Worm (Caenorhabditis elegans): ENCODE results near the gene srsx-14.
A peak's percentile ranks its signal among the peaks of the same experiment; 100 is the strongest.

srsx-14 gene

DNA sequence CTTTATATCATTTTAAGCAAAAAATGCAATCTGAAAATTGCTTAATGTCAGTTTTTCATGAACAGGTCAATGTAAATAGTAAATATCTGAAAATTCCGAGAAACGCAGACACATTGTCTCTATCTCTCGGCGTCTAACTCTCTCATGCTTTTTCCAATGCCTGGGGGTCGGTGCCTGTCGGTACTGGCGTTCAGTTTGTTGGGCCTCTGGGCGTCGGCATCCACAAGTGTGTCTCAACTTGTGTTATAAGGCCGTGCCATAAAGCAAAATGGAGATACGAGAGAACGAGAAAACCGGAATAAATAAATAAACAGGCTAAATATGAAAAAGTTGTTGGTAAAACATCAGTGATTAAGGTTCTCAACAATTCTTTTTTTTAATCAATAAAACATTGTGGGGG, 40.2 kb upstream of the srsx-14 start (continued):
- TF ChIP-seq ama-1 (optimal IDR thresholded peaks at IDR 0.05) (peak; percentile 81), skn-1 (tag; optimal IDR thresholded peaks at IDR 0.05) (no peak), zag-1 (tag; optimal IDR thresholded peaks at IDR 0.05) (no peak), elt-3 (tag; optimal IDR thresholded peaks at IDR 0.05) (no peak), lin-39 (tag; optimal IDR thresholded peaks at IDR 0.05) (peak; percentile 21), mdl-1 (tag; optimal IDR thresholded peaks at IDR 0.05) (no peak), pha-4 (tag; optimal IDR thresholded peaks at IDR 0.05) (peak; percentile 94), R02D3.7 (tag; optimal IDR thresholded peaks at IDR 0.05) (no peak), ztf-11 (tag; optimal IDR thresholded peaks at IDR 0.05) (no peak)

DNA sequence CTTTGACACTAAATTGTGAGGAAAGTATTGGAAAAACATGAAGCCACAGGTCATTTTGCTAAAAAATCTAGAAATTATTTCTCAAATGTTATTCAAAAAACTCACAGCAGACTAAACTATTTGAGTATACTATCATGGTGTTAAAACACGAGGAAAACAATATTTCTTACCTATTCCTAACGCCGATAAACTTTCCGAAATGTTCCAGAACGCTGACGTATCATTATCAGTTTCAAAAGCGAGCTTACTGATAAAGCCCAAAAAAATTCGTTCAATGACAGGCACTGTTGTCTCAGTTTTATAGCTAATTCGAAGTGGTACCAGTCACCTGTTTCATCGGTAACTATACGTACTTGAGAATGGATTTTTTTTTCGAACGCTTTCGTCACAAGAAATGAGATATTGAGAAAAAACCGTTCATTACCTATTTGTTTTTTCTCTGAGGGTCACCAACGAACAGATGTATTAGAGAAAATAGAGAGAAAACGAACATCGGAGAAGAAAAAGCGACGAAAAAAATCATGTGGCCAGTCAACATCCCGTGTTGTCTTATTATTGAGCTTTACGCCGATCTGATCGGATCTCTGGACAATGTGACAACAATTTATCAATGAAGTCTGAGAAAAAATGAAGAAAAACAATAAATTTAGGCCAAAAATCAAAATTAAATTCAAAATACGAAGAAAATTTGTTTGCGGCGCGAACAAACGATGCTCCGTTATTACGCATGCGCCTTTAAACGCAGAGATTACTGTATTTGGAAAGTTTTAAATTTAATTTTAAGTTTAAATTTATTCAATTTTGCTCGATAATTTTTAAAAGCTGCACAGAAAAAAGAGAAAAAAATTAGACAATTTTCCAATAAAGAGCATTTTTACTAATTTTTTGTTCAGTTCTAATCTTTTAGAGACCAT, 39.4 kb upstream of the srsx-14 start:
- TF ChIP-seq ama-1 (optimal IDR thresholded peaks at IDR 0.05) (peak; percentile 25), jun-1 (tag; optimal IDR thresholded peaks at IDR 0.05) (peak; percentile 8), snpc-4 (tag; optimal IDR thresholded peaks at IDR 0.05) (peak; percentile 61), pqm-1 (tag; optimal IDR thresholded peaks at IDR 0.05) (peak; percentile 42), R02D3.7 (tag; optimal IDR thresholded peaks at IDR 0.05) (no peak), elt-2 (tag; optimal IDR thresholded peaks at IDR 0.05) (peak; percentile 71), lsy-12 (tag; optimal IDR thresholded peaks at IDR 0.05) (no peak), egl-27 (tag; optimal IDR thresholded peaks at IDR 0.05) (no peak), pha-4 (tag; optimal IDR thresholded peaks at IDR 0.05) (peak; percentile 51)

DNA sequence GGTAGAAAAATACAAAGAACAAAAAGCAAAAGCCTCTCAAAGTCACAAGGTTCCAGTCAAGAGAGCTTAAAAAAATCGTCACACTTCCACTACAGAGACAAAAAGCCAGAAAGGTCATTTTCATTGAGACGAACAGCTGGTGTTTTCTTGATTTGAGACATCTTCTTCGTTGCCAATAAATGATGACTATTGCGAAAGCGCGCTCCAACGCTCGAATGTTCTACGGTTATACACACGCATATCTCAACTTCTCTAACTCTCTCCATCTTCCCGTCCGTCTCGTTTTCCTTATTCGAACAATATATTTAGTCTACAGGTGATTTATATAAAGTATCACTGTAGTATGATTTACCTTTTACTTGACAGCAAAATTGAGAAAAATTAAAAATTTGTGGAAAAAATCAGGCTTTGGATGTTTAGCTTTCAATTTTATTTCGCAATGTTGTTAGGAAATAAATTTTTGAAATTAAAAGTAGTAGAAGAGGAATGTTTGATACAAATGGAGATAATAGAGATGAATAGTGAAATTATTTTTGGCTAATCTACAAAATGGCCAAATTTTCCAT, 38.5 kb upstream of the srsx-14 start:
- TF ChIP-seq nhr-25 (tag; optimal IDR thresholded peaks at IDR 0.05) (peak; percentile 92), lin-15B (tag; optimal IDR thresholded peaks at IDR 0.05) (peak; percentile 42), ama-1 (optimal IDR thresholded peaks at IDR 0.05) (peak; percentile 83), elt-1 (tag; optimal IDR thresholded peaks at IDR 0.05) (no peak), aly-2 (tag; optimal IDR thresholded peaks at IDR 0.05) (no peak), R02D3.7 (tag; optimal IDR thresholded peaks at IDR 0.05) (no peak), ceh-28 (tag; optimal IDR thresholded peaks at IDR 0.05) (no peak), ceh-82 (tag; optimal IDR thresholded peaks at IDR 0.05) (no peak), jun-1 (tag; optimal IDR thresholded peaks at IDR 0.05) (peak; percentile 31), lsy-12 (tag; optimal IDR thresholded peaks at IDR 0.05) (no peak), egl-5 (tag; optimal IDR thresholded peaks at IDR 0.05) (peak; percentile 54), unc-62 (GFP tag; optimal IDR thresholded peaks at IDR 0.05) (no peak), daf-12 (tag; optimal IDR thresholded peaks at IDR 0.05) (no peak), nfya-1 (tag; optimal IDR thresholded peaks at IDR 0.05; ENCODE audit: insufficient read depth) (peak; percentile 69), ceh-16 (tag; optimal IDR thresholded peaks at IDR 0.05) (no peak), nhr-43 (tag; optimal IDR thresholded peaks at IDR 0.05; ENCODE audit: poor library complexity, severe bottlenecking) (peak; percentile 45), ceh-9 (tag; optimal IDR thresholded peaks at IDR 0.05) (no peak), mdl-1 (tag; optimal IDR thresholded peaks at IDR 0.05) (no peak), pha-4 (tag; optimal IDR thresholded peaks at IDR 0.05) (peak; percentile 11), egl-27 (tag; optimal IDR thresholded peaks at IDR 0.05) (no peak), mml-1 (tag; optimal IDR thresholded peaks at IDR 0.05) (no peak), hmg-11 (tag; optimal IDR thresholded peaks at IDR 0.05) (peak; percentile 34), ztf-11 (tag; optimal IDR thresholded peaks at IDR 0.05) (no peak), fos-1 (tag; optimal IDR thresholded peaks at IDR 0.05) (no peak), fkh-10 (GFP tag; optimal IDR thresholded peaks at IDR 0.05) (no peak), unc-39 (tag; optimal IDR thresholded peaks at IDR 0.05) (no peak), ZK546.5 (tag; optimal IDR thresholded peaks at IDR 0.05) (no peak), nhr-76 (tag; optimal IDR thresholded peaks at IDR 0.05) (no peak), nhr-67 (tag; optimal IDR thresholded peaks at IDR 0.05) (no peak), nhr-11 (tag; optimal IDR thresholded peaks at IDR 0.05) (no peak), pqm-1 (tag; optimal IDR thresholded peaks at IDR 0.05) (no peak), nhr-23 (tag; optimal IDR thresholded peaks at IDR 0.05) (peak; percentile 24), elt-3 (tag; optimal IDR thresholded peaks at IDR 0.05) (no peak), snpc-4 (tag; optimal IDR thresholded peaks at IDR 0.05) (peak; percentile 7), nhr-77 (tag; optimal IDR thresholded peaks at IDR 0.05) (no peak), lin-39 (tag; optimal IDR thresholded peaks at IDR 0.05) (peak; percentile 70), tbx-2 (tag; optimal IDR thresholded peaks at IDR 0.05) (no peak), ztf-4 (tag; optimal IDR thresholded peaks at IDR 0.05) (peak; percentile 27), elt-2 (tag; optimal IDR thresholded peaks at IDR 0.05) (peak; percentile 35), zag-1 (tag; optimal IDR thresholded peaks at IDR 0.05) (no peak)
